Fruit fly (Drosophila melanogaster): Measurements from ENCODE around the gene gro.

DNA sequence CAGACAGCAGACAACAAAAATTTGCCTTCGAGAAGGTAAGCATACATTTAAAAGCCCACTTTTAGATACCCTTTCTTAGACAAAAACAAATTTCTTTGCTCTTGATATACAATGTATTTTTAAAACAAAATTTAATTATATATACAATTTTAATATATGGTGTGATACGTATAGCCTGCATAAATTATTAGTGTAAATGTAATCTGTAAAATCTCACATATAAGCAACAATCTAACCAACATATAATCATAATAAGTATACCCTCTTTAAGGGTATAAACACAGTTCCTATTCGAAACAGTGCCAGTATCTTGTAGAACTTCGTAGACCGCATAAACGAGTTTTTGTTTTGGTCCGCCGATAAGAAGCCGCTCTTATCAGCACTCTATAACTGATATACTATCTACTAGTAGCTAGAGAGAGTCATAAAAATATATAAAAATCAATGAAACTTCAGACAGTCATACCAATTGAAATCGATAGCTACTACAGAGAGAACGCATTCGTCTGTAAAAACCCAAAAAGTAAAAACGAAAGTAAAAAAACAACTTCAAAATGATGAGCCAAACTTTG, 27.2 kb upstream of the gro start, which contains the start of gene Kaz-m1:
- no peak for TF ChIP-seq ttk (optimal IDR thresholded peaks at IDR 0.05)
- TF ChIP-seq psq (optimal IDR thresholded peaks at IDR 0.05) = no peak
- TF ChIP-seq h (optimal IDR thresholded peaks at IDR 0.05) = no peak

Measured in Kc167 (cell line).